Fruit fly (Drosophila melanogaster) whole organism, wandering third instar larva: ENCODE results near the gene CG1812.

ENCODE experiments used
- CrebA ChIP-seq: fragments of 200-800 bp; sonication (Bioruptor generic); optimal IDR thresholded peaks from 2 replicates; lab custom pipeline; 2016; ENCODE audit warnings: missing biosample characterization, mild to moderate bottlenecking, missing genetic modification characterization, borderline replicate concordance
- Dfd ChIP-seq: fragments of >200 bp; optimal IDR thresholded peaks from 2 replicates; lab custom pipeline; 2017; ENCODE audit warnings: missing biosample characterization, missing genetic modification characterization
- Mio ChIP-seq: sonication (Bioruptor generic); optimal IDR thresholded peaks from 2 replicates; lab custom pipeline; 2016; ENCODE audit warnings: missing biosample characterization, missing genetic modification characterization
- OdsH ChIP-seq: fragments of 200-800 bp; sonication (Bioruptor generic); optimal IDR thresholded peaks from 2 replicates; lab custom pipeline; 2016; ENCODE audit warnings: missing biosample characterization, mild to moderate bottlenecking, missing genetic modification characterization
- brk ChIP-seq: fragments of 200-800 bp; sonication (Bioruptor generic); optimal IDR thresholded peaks from 2 replicates; lab custom pipeline; 2016; ENCODE audit warnings: missing biosample characterization, mild to moderate bottlenecking, missing genetic modification characterization
- lola ChIP-seq: fragments of >200 bp; optimal IDR thresholded peaks from 2 replicates; lab custom pipeline; 2017; ENCODE audit warnings: missing biosample characterization, missing genetic modification characterization
- pan ChIP-seq: fragments of >200 bp; optimal IDR thresholded peaks from 2 replicates; lab custom pipeline; 2017
- psq ChIP-seq: fragments of 200-800 bp; sonication (Bioruptor generic); optimal IDR thresholded peaks from 3 replicates; lab custom pipeline; 2017; ENCODE audit warnings: missing biosample characterization, mild to moderate bottlenecking, missing genetic modification characterization, moderate library complexity
- sv ChIP-seq: fragments of 200-800 bp; sonication (Bioruptor generic); optimal IDR thresholded peaks from 3 replicates; lab custom pipeline; 2016; ENCODE audit warnings: missing biosample characterization, missing genetic modification characterization
- usp ChIP-seq: fragments of >200 bp; optimal IDR thresholded peaks from 2 replicates; lab custom pipeline; 2017; ENCODE audit warnings: missing biosample characterization, missing genetic modification characterization
- woc ChIP-seq: sonication (Bioruptor generic); optimal IDR thresholded peaks from 2 replicates; lab custom pipeline; 2016; ENCODE audit warnings: missing biosample characterization, mild to moderate bottlenecking, missing genetic modification characterization

- TF ChIP-seq Dfd, result no peak
- no peak for TF ChIP-seq woc
- TF ChIP-seq CrebA (GFP tag; lab: Kevin White, UChicago), result no peak
- no peak for TF ChIP-seq usp (GFP tag; lab: Kevin White, UChicago)
- TF ChIP-seq psq (GFP tag; lab: Kevin White, UChicago), result no peak
- TF ChIP-seq OdsH (GFP tag; lab: Kevin White, UChicago), result no peak
- TF ChIP-seq sv (GFP tag; lab: Kevin White, UChicago), result no peak
- TF ChIP-seq lola (GFP tag; lab: Kevin White, UChicago), result no peak
- no peak for TF ChIP-seq Mio (GFP tag; lab: Kevin White, UChicago)
- TF ChIP-seq brk (GFP tag; lab: Kevin White, UChicago), result no peak
- no peak for TF ChIP-seq pan (lab: Kevin White, UChicago)
Observed at dm6 chrX:20467155-20467554, 44.2 kb upstream of the CG1812 start, which contains the start of gene GstT3.
